Worm (Caenorhabditis elegans) whole organism, L4 larva: ENCODE data around the gene C55A6.11.

Experiments
- F37D6.2 ChIP-seq: sonication (generic microtip); optimal IDR thresholded peaks from 2 replicates; lab custom pipeline; 2016; ENCODE audit warnings: mild to moderate bottlenecking, missing genetic modification characterization, missing compliant biosample characterization
- F44E2.7 ChIP-seq: fragments of 200-800 bp; sonication (Bioruptor generic); IDR thresholded peaks from 2 replicates; pipeline ENCODE4 v2.1.2; 2022; ENCODE audit warnings: missing genetic modification characterization, missing compliant biosample characterization
- T20F7.1 ChIP-seq: fragments of 200-800 bp; sonication (Bioruptor generic); optimal IDR thresholded peaks from 2 replicates; lab custom pipeline; 2018; ENCODE audit warnings: mild to moderate bottlenecking, missing genetic modification characterization, missing compliant biosample characterization
- ZK337.2 ChIP-seq: fragments of 200-800 bp; sonication (Bioruptor generic); IDR thresholded peaks from 2 replicates; pipeline ENCODE4 v1.3.6; 2022; ENCODE audit warnings: missing genetic modification reagents, missing genetic modification characterization, missing compliant biosample characterization
- aha-1 ChIP-seq: fragments of 150-350 bp; peaks from one replicate; lab custom pipeline; 2014; ENCODE audit warnings: missing biosample characterization, missing genetic modification characterization
- aly-2 ChIP-seq: sonication (generic microtip); optimal IDR thresholded peaks from 2 replicates; lab custom pipeline; 2018; ENCODE audit warnings: missing biosample characterization, missing genetic modification characterization
- ama-1 ChIP-seq: fragments of 150-350 bp; optimal IDR thresholded peaks from 2 replicates; lab custom pipeline; 2014; ENCODE audit warnings: inconsistent platforms, mixed read lengths
- ceh-28 ChIP-seq: fragments of 150-350 bp; optimal IDR thresholded peaks from 2 replicates; lab custom pipeline; 2014; ENCODE audit warnings: missing biosample characterization, missing genetic modification reagents, missing genetic modification characterization
- ceh-44 ChIP-seq: fragments of 200-800 bp; sonication (Bioruptor generic); IDR thresholded peaks from 2 replicates; pipeline ENCODE4 v1.3.6; 2022; ENCODE audit warnings: missing genetic modification reagents, missing genetic modification characterization, missing compliant biosample characterization
- ceh-62 ChIP-seq: sonication (generic microtip); optimal IDR thresholded peaks from 2 replicates; lab custom pipeline; 2017; ENCODE audit warnings: missing biosample characterization, missing genetic modification characterization
- ces-1 ChIP-seq: fragments of 150-350 bp; sonication (generic microtip); optimal IDR thresholded peaks from 4 replicates; lab custom pipeline; 2014; ENCODE audit warnings: missing biosample characterization, missing genetic modification reagents, missing genetic modification characterization
- ctbp-1 ChIP-seq: fragments of 200-800 bp; sonication (Bioruptor generic); IDR thresholded peaks from 2 replicates; pipeline ENCODE4 v1.3.6; 2022; ENCODE audit warnings: missing genetic modification reagents, missing genetic modification characterization, missing compliant biosample characterization
- daf-8 ChIP-seq: fragments of 200-800 bp; sonication (Bioruptor generic); IDR thresholded peaks from 2 replicates; pipeline ENCODE4 v1.3.6; 2022; ENCODE audit warnings: missing genetic modification characterization, missing compliant biosample characterization
- dmd-6 ChIP-seq: fragments of 200-800 bp; sonication (Bioruptor generic); IDR thresholded peaks from 2 replicates; pipeline ENCODE4 v1.3.6; 2022; ENCODE audit warnings: missing genetic modification reagents, missing genetic modification characterization, missing compliant biosample characterization
- dpl-1 ChIP-seq: fragments of 150-350 bp; optimal IDR thresholded peaks from 2 replicates; lab custom pipeline; 2014; ENCODE audit warnings: missing biosample characterization, missing genetic modification reagents, missing genetic modification characterization
- duxl-1 ChIP-seq: sonication (generic microtip); optimal IDR thresholded peaks from 2 replicates; lab custom pipeline; 2016; ENCODE audit warnings: mild to moderate bottlenecking, missing genetic modification characterization, moderate library complexity, missing compliant biosample characterization; ENCODE audit not compliant: poor library complexity
- dve-1 ChIP-seq: sonication (generic microtip); optimal IDR thresholded peaks from 2 replicates; lab custom pipeline; 2017; ENCODE audit warnings: antibody characterized with exemption, mild to moderate bottlenecking, missing genetic modification characterization, missing compliant biosample characterization; ENCODE audit not compliant: insufficient read depth
- egl-27 ChIP-seq: sonication (generic microtip); optimal IDR thresholded peaks from 3 replicates; lab custom pipeline; 2017; ENCODE audit warnings: missing biosample characterization, missing genetic modification reagents, missing genetic modification characterization
- fos-1 ChIP-seq: fragments of 150-350 bp; optimal IDR thresholded peaks from 2 replicates; lab custom pipeline; 2014; ENCODE audit warnings: missing biosample characterization, missing genetic modification characterization
- hmg-1.1 ChIP-seq: fragments of 200-800 bp; sonication (Bioruptor generic); IDR thresholded peaks from 2 replicates; pipeline ENCODE4 v1.3.6; 2022; ENCODE audit warnings: missing genetic modification reagents, missing genetic modification characterization, missing compliant biosample characterization
- jun-1 ChIP-seq: fragments of 150-350 bp; optimal IDR thresholded peaks from 2 replicates; lab custom pipeline; 2014; ENCODE audit warnings: missing biosample characterization, missing genetic modification reagents, missing genetic modification characterization
- lin-15B ChIP-seq: fragments of 150-350 bp; sonication (generic microtip); optimal IDR thresholded peaks from 3 replicates; lab custom pipeline; 2014; ENCODE audit warnings: missing biosample characterization, missing genetic modification characterization
- lin-29 ChIP-seq: fragments of 200-800 bp; sonication (Bioruptor generic); IDR thresholded peaks from 2 replicates; pipeline ENCODE4 v1.3.6; 2022; ENCODE audit warnings: missing genetic modification reagents, missing genetic modification characterization, missing compliant biosample characterization
- lin-39 ChIP-seq: fragments of 150-350 bp; optimal IDR thresholded peaks from 2 replicates; lab custom pipeline; 2014; ENCODE audit warnings: missing biosample characterization, missing genetic modification reagents, missing genetic modification characterization
- madf-5 ChIP-seq, 2 experiments: fragments of 200-800 bp; sonication (Bioruptor generic); IDR thresholded peaks; 2 replicates each; pipeline ENCODE4 v1.3.6; 2022; ENCODE audit warnings: missing compliant biosample characterization in 2 of 2, missing genetic modification characterization in 2 of 2
- madf-9 ChIP-seq: fragments of 200-800 bp; sonication (Bioruptor generic); conservative IDR thresholded peaks from 2 replicates; pipeline ENCODE4 v1.3.6; 2022; ENCODE audit warnings: missing genetic modification reagents, missing genetic modification characterization, missing compliant biosample characterization
- mep-1 ChIP-seq: fragments of 150-350 bp; sonication (generic microtip); optimal IDR thresholded peaks from 3 replicates; lab custom pipeline; 2014; ENCODE audit warnings: missing biosample characterization, missing genetic modification characterization
- mes-2 ChIP-seq: sonication (generic microtip); optimal IDR thresholded peaks from 2 replicates; lab custom pipeline; 2016; ENCODE audit warnings: missing genotype, mild to moderate bottlenecking, missing genetic modification characterization, missing compliant biosample characterization; ENCODE audit not compliant: poor library complexity, severe bottlenecking
- mxl-2 ChIP-seq: fragments of 200-800 bp; sonication (Bioruptor generic); conservative IDR thresholded peaks from 2 replicates; pipeline ENCODE4 v1.3.6; 2022; ENCODE audit warnings: missing genetic modification reagents, missing genetic modification characterization, missing compliant biosample characterization
- nhr-102 ChIP-seq: sonication (generic microtip); optimal IDR thresholded peaks from 2 replicates; lab custom pipeline; 2016; ENCODE audit warnings: mild to moderate bottlenecking, missing genetic modification characterization, moderate library complexity, missing compliant biosample characterization
- nhr-41 ChIP-seq: fragments of 200-800 bp; sonication (Bioruptor generic); IDR thresholded peaks from 2 replicates; pipeline ENCODE4 v1.3.6; 2022; ENCODE audit warnings: missing genetic modification reagents, missing genetic modification characterization, missing compliant biosample characterization
- nhr-48 ChIP-seq: sonication (generic microtip); optimal IDR thresholded peaks from 2 replicates; lab custom pipeline; 2016; ENCODE audit warnings: mild to moderate bottlenecking, missing genetic modification characterization, missing compliant biosample characterization
- nhr-6 ChIP-seq: fragments of 150-350 bp; optimal IDR thresholded peaks from 2 replicates; lab custom pipeline; 2014; ENCODE audit warnings: missing biosample characterization, missing genetic modification characterization
- nhr-77 ChIP-seq: fragments of 150-350 bp; optimal IDR thresholded peaks from 2 replicates; lab custom pipeline; 2014; ENCODE audit warnings: missing biosample characterization, missing genetic modification characterization
- pqm-1 ChIP-seq: sonication (generic microtip); optimal IDR thresholded peaks from 2 replicates; lab custom pipeline; 2017; ENCODE audit warnings: missing biosample characterization, missing genetic modification characterization
- snpc-1.2 ChIP-seq: fragments of 200-800 bp; sonication (Bioruptor generic); IDR thresholded peaks from 2 replicates; pipeline ENCODE4 v1.3.6; 2022; ENCODE audit warnings: missing genetic modification reagents, missing genetic modification characterization, missing compliant biosample characterization
- tag-97 ChIP-seq: fragments of 200-800 bp; sonication (Bioruptor generic); IDR thresholded peaks from 2 replicates; pipeline ENCODE4 v1.3.6; 2022; ENCODE audit warnings: missing genetic modification characterization, missing compliant biosample characterization
- tra-1 ChIP-seq: fragments of 200-800 bp; sonication (Bioruptor generic); IDR thresholded peaks from 2 replicates; pipeline ENCODE4 v1.3.6; 2022; ENCODE audit warnings: missing genetic modification reagents, missing genetic modification characterization, missing compliant biosample characterization
- unc-39 ChIP-seq: sonication (generic microtip); optimal IDR thresholded peaks from 2 replicates; lab custom pipeline; 2017; ENCODE audit warnings: missing biosample characterization, missing genetic modification characterization
- unc-62 ChIP-seq, 3 experiments: fragments of 150-350 bp in 1 of 3; sonication (generic microtip); optimal IDR thresholded peaks in 2 of 3; peaks in 1 of 3; 1 replicate in 1 of 3; 2 replicates in 2 of 3; lab custom pipeline; 2014 to 2017; ENCODE audit warnings: missing biosample characterization in 3 of 3, missing genetic modification characterization in 3 of 3, missing genetic modification reagents in 3 of 3, missing genotype in 1 of 3
- zfp-2 ChIP-seq: sonication (generic microtip); optimal IDR thresholded peaks from 2 replicates; lab custom pipeline; 2016; ENCODE audit warnings: mild to moderate bottlenecking, missing genetic modification characterization, missing compliant biosample characterization
- zip-2 ChIP-seq: fragments of 150-350 bp; optimal IDR thresholded peaks from 2 replicates; lab custom pipeline; 2014; ENCODE audit warnings: missing biosample characterization, missing genetic modification characterization
- ztf-7 ChIP-seq: fragments of 150-350 bp; optimal IDR thresholded peaks from 2 replicates; lab custom pipeline; 2014; ENCODE audit warnings: missing biosample characterization, missing genetic modification characterization

Gene C55A6.11

ce11 chrV:11531831-11532534, 11.7 kb downstream of the C55A6.11 start (continued):
- no peak for TF ChIP-seq F37D6.2 (tag; lab: Kevin White, UChicago)
- TF ChIP-seq tag-97 (GFP tag; lab: Robert Waterston, UW) = no peak
- peak; percentile 62 for TF ChIP-seq hmg-1.1 (GFP tag; lab: Robert Waterston, UW)
- peak; percentile 61 for TF ChIP-seq jun-1 (tag; lab: Kevin White, UChicago)
- TF ChIP-seq pqm-1 (tag; lab: Kevin White, UChicago) = peak; percentile 84
- TF ChIP-seq ceh-62 = no peak
- TF ChIP-seq dve-1 (tag; lab: Kevin White, UChicago) = peak; percentile 92
- TF ChIP-seq T20F7.1 = peak; percentile 71
- no peak for TF ChIP-seq duxl-1 (tag; lab: Kevin White, UChicago)
- no peak for TF ChIP-seq ceh-44 (GFP tag; lab: Robert Waterston, UW)
- peak; percentile 26 for TF ChIP-seq zfp-2
- TF ChIP-seq lin-15B (tag; lab: Kevin White, UChicago) = no peak
- no peak for TF ChIP-seq ztf-7
- TF ChIP-seq unc-62 (GFP tag; optimal IDR thresholded peaks at IDR 0.05 in 1 of 2; lab: Kevin White, UChicago) = peak in 1 of 2 experiments; percentile 98
- TF ChIP-seq unc-62 (tag; optimal IDR thresholded peaks at IDR 0.05; lab: Kevin White, UChicago) = no peak
- peak; percentile 40 for TF ChIP-seq nhr-77 (tag; lab: Kevin White, UChicago)
- 0 out of 2 replicates have a peak, but pooled peaks have one; percentile 29 for TF ChIP-seq lin-29 (GFP tag; lab: Robert Waterston, UW)
- no peak for TF ChIP-seq ces-1 (GFP tag; lab: Kevin White, UChicago)
- no peak for TF ChIP-seq snpc-1.2
- no peak for TF ChIP-seq zip-2 (tag; lab: Kevin White, UChicago)
- TF ChIP-seq nhr-41 (GFP tag; lab: Robert Waterston, UW) = 0 out of 2 replicates have a peak, but pooled peaks have one; percentile 24
- TF ChIP-seq nhr-102 (tag; lab: Kevin White, UChicago) = peak; percentile 49
- peak; percentile 43; the same call in 1 of the 2 replicates for TF ChIP-seq ctbp-1 (GFP tag; lab: Robert Waterston, UW)
- peak; percentile 89 for TF ChIP-seq nhr-48
- no peak for TF ChIP-seq daf-8 (GFP tag; lab: Robert Waterston, UW)
- TF ChIP-seq unc-39 = no peak
- TF ChIP-seq lin-39 (tag; lab: Kevin White, UChicago) = no peak
- no peak for TF ChIP-seq dpl-1
- no peak for TF ChIP-seq fos-1 (tag; lab: Kevin White, UChicago)
- no peak for TF ChIP-seq mxl-2 (GFP tag; lab: Robert Waterston, UW)
- peak; percentile 63 for TF ChIP-seq mes-2
- no peak for TF ChIP-seq madf-5 (GFP tag; IDR thresholded peaks at IDR 0.05; lab: Robert Waterston, UW)
- no peak for TF ChIP-seq egl-27 (tag; lab: Kevin White, UChicago)
- TF ChIP-seq mep-1 = peak; percentile 81
- peak; percentile 40 for TF ChIP-seq nhr-6 (tag; lab: Kevin White, UChicago)
- TF ChIP-seq ZK337.2 (GFP tag; lab: Robert Waterston, UW) = no peak
- no peak for TF ChIP-seq F44E2.7 (GFP tag; lab: Robert Waterston, UW)
- TF ChIP-seq aly-2 (tag; lab: Kevin White, UChicago) = no peak
- peak; percentile 81 for TF ChIP-seq tra-1 (GFP tag; lab: Robert Waterston, UW)
- peak; percentile 32; the same call in 1 of the 2 replicates for TF ChIP-seq madf-9
- TF ChIP-seq, all 104 proteins: peak for 45

- TF ChIP-seq aha-1 (tag; lab: Kevin White, UChicago) (peak; percentile 24), unc-62 (GFP tag; optimal IDR thresholded peaks at IDR 0.05 in 1 of 2; lab: Kevin White, UChicago) (peak in 1 of 2 experiments; percentile 93), unc-62 (tag; optimal IDR thresholded peaks at IDR 0.05; lab: Kevin White, UChicago) (no peak), ceh-28 (tag; lab: Kevin White, UChicago) (no peak), ama-1 (lab: Kevin White, UChicago) (peak; percentile 11), dmd-6 (0 out of 2 replicates have a peak, but pooled peaks have one; percentile 4), ctbp-1 (GFP tag; lab: Robert Waterston, UW) (0 out of 2 replicates have a peak, but pooled peaks have one; percentile 10)
These were observed 12.2 kb downstream of the C55A6.11 start for ce11 chrV:11532535-11532853.
